Worm (Caenorhabditis elegans) whole organism, L4 larva: ENCODE measurements around the gene C43H6.4.
A peak's percentile ranks its signal among the peaks of the same experiment; 100 is the strongest.

Source experiments
- R02D3.7 ChIP-seq: fragments of 150-350 bp; sonication (generic microtip); optimal IDR thresholded peaks from 3 replicates; lab custom pipeline; 2014; ENCODE audit warnings: missing biosample characterization, missing genetic modification characterization
- Y105C5A.15 ChIP-seq: fragments of 200-800 bp; sonication (Bioruptor generic); IDR thresholded peaks from 2 replicates; pipeline ENCODE4 v1.3.6; 2022; ENCODE audit warnings: missing genetic modification characterization, missing compliant biosample characterization
- Y48G9A.11 ChIP-seq: fragments of 200-800 bp; sonication (Bioruptor generic); IDR thresholded peaks from 2 replicates; pipeline ENCODE4 v1.3.6; 2022; ENCODE audit warnings: missing genetic modification reagents, missing genetic modification characterization, missing compliant biosample characterization
- aha-1 ChIP-seq: fragments of 150-350 bp; peaks from one replicate; lab custom pipeline; 2014; ENCODE audit warnings: missing biosample characterization, missing genetic modification characterization
- ama-1 ChIP-seq: fragments of 150-350 bp; optimal IDR thresholded peaks from 2 replicates; lab custom pipeline; 2014; ENCODE audit warnings: inconsistent platforms, mixed read lengths
- ceh-82 ChIP-seq: sonication (generic microtip); optimal IDR thresholded peaks from 2 replicates; lab custom pipeline; 2017; ENCODE audit warnings: missing biosample characterization, missing genetic modification characterization
- daf-12 ChIP-seq: fragments of 150-350 bp; optimal IDR thresholded peaks from 2 replicates; lab custom pipeline; 2014; ENCODE audit warnings: missing biosample characterization, missing genetic modification reagents, missing genetic modification characterization
- fkh-10 ChIP-seq: fragments of 150-350 bp; optimal IDR thresholded peaks from 2 replicates; lab custom pipeline; 2014; ENCODE audit warnings: missing biosample characterization, missing genetic modification reagents, missing genetic modification characterization
- gei-8 ChIP-seq: fragments of 200-800 bp; sonication (Bioruptor generic); optimal IDR thresholded peaks from 2 replicates; lab custom pipeline; 2018; ENCODE audit warnings: mild to moderate bottlenecking, missing genetic modification characterization, missing compliant biosample characterization
- hlh-11 ChIP-seq: fragments of 200-800 bp; sonication (Bioruptor generic); optimal IDR thresholded peaks from 2 replicates; lab custom pipeline; 2018; ENCODE audit warnings: mild to moderate bottlenecking, missing genetic modification characterization, missing compliant biosample characterization
- hlh-30 ChIP-seq: sonication (generic microtip); optimal IDR thresholded peaks from 2 replicates; lab custom pipeline; 2017; ENCODE audit warnings: antibody characterized with exemption, mild to moderate bottlenecking, missing genetic modification characterization, missing compliant biosample characterization; ENCODE audit not compliant: insufficient read depth
- jun-1 ChIP-seq: fragments of 150-350 bp; optimal IDR thresholded peaks from 2 replicates; lab custom pipeline; 2014; ENCODE audit warnings: missing biosample characterization, missing genetic modification reagents, missing genetic modification characterization
- lim-7 ChIP-seq: fragments of 200-800 bp; sonication (Bioruptor generic); IDR thresholded peaks from 2 replicates; pipeline ENCODE4 v1.3.6; 2022; ENCODE audit warnings: missing genetic modification characterization, missing compliant biosample characterization
- madf-9 ChIP-seq: fragments of 200-800 bp; sonication (Bioruptor generic); conservative IDR thresholded peaks from 2 replicates; pipeline ENCODE4 v1.3.6; 2022; ENCODE audit warnings: missing genetic modification reagents, missing genetic modification characterization, missing compliant biosample characterization
- mxl-3 ChIP-seq: fragments of 200-800 bp; sonication (Bioruptor generic); optimal IDR thresholded peaks from 2 replicates; lab custom pipeline; 2018; ENCODE audit warnings: mild to moderate bottlenecking, missing genetic modification characterization, missing compliant biosample characterization
- tag-97 ChIP-seq: fragments of 200-800 bp; sonication (Bioruptor generic); IDR thresholded peaks from 2 replicates; pipeline ENCODE4 v1.3.6; 2022; ENCODE audit warnings: missing genetic modification characterization, missing compliant biosample characterization
- ztf-11 ChIP-seq: fragments of 150-350 bp; optimal IDR thresholded peaks from 2 replicates; lab custom pipeline; 2014; ENCODE audit warnings: missing biosample characterization, missing genetic modification characterization

Gene C43H6.4

ce11 chrX:2454914-2455313 lies 51.1 kb downstream of the C43H6.4 start:
- peak; percentile 69 for TF ChIP-seq fkh-10
- TF ChIP-seq gei-8 (GFP tag; lab: Kevin White, UChicago) = no peak

DNA sequence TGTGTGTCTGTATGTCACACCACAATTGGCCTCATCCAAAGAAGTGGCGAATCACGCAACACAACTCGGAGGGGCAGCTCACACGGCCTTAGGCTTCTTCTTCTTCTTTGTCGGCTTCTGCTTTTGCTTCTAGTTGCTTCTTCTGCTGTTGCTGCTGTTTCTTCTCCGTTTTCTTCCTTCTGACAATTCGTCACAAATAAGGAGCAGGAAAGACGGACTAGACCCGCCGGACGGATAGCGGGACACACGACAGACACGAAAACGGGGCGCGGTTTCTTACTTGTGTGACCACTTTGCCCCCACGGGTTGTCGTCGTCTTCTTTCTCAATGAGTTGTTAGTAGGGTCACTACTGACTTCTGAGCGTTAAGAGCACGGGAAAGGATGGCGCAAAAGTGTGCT lies 52.3 kb downstream of the C43H6.4 start:
- no peak for TF ChIP-seq R02D3.7 (tag; lab: Kevin White, UChicago)
- TF ChIP-seq ama-1 (lab: Kevin White, UChicago) = no peak
- TF ChIP-seq madf-9 (GFP tag; lab: Robert Waterston, UW) = no peak
- TF ChIP-seq ceh-82 (tag; lab: Kevin White, UChicago) = no peak
- no peak for TF ChIP-seq Y105C5A.15
- peak; percentile 11 for TF ChIP-seq hlh-30 (tag; lab: Kevin White, UChicago)
- TF ChIP-seq ztf-11 = no peak
- no peak for TF ChIP-seq tag-97 (GFP tag; lab: Robert Waterston, UW)
- TF ChIP-seq daf-12 (tag; lab: Kevin White, UChicago) = no peak
- TF ChIP-seq hlh-11 (tag; lab: Kevin White, UChicago) = no peak
- TF ChIP-seq jun-1 (tag; lab: Kevin White, UChicago) = no peak
- TF ChIP-seq lim-7 (GFP tag; lab: Robert Waterston, UW) = no peak
- peak; percentile 77 for TF ChIP-seq aha-1 (tag; lab: Kevin White, UChicago)
- no peak for TF ChIP-seq mxl-3 (GFP tag; lab: Kevin White, UChicago)
- TF ChIP-seq Y48G9A.11 (GFP tag; lab: Robert Waterston, UW) = no peak
